Worm (Caenorhabditis elegans) whole organism, L3 larva: Measurements from ENCODE around the gene str-135.

Experiments used
- elt-3 ChIP-seq, 3 experiments: fragments of 150-350 bp in 1 of 3; sonication (generic microtip) in 2 of 3; optimal IDR thresholded peaks; 2 replicates in 2 of 3; 4 replicates in 1 of 3; lab custom pipeline; 2014 to 2017; ENCODE audit warnings: missing biosample characterization in 3 of 3, missing genetic modification characterization in 3 of 3
- fos-1 ChIP-seq: fragments of 150-350 bp; optimal IDR thresholded peaks from 2 replicates; lab custom pipeline; 2014; ENCODE audit warnings: missing biosample characterization, missing genetic modification characterization
- lin-15B ChIP-seq: fragments of 150-350 bp; optimal IDR thresholded peaks from 2 replicates; lab custom pipeline; 2014; ENCODE audit warnings: missing biosample characterization, missing genetic modification characterization
- lin-39 ChIP-seq: fragments of 150-350 bp; optimal IDR thresholded peaks from 2 replicates; lab custom pipeline; 2018; ENCODE audit warnings: missing biosample characterization, missing genetic modification reagents, missing genetic modification characterization
- pha-4 ChIP-seq: fragments of 150-350 bp; optimal IDR thresholded peaks from 2 replicates; lab custom pipeline; 2014; ENCODE audit warnings: missing biosample characterization, missing genetic modification reagents, missing genetic modification characterization
- pqm-1 ChIP-seq: fragments of 150-350 bp; optimal IDR thresholded peaks from 2 replicates; lab custom pipeline; 2017; ENCODE audit warnings: missing biosample characterization, missing genetic modification characterization, inconsistent platforms
- skn-1 ChIP-seq: fragments of 150-350 bp; optimal IDR thresholded peaks from 2 replicates; lab custom pipeline; 2014; ENCODE audit warnings: missing biosample characterization, missing genetic modification characterization

DNA sequence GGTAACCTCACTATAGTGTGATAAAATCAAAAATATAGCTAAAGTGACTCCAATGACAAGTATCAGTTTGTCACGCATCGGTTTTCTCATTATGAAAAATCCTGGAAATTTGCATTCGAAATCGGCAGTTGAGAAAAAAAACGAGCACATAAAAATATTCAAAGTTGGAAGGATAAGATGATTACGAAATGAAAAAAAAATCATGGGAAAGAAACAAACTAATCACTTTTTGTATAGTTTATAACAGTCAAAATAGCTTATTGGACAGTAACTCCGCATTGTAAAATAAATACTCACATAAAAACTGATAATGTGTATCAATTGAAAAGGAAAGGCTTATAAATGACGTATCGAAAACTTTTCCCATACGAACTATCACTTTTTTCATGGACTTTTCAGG, 37.9 kb downstream of the str-135 start, which contains the start of gene C16D9.4:
- no peak for TF ChIP-seq skn-1
- no peak for TF ChIP-seq fos-1 (tag; lab: Kevin White, UChicago)
- no peak for TF ChIP-seq elt-3 (tag; optimal IDR thresholded peaks at IDR 0.05; lab: Kevin White, UChicago)
- no peak for TF ChIP-seq pqm-1
- TF ChIP-seq lin-39 (tag; lab: Kevin White, UChicago), result no peak
- no peak for TF ChIP-seq lin-15B (tag; lab: Kevin White, UChicago)
- no peak for TF ChIP-seq pha-4 (tag; lab: Kevin White, UChicago)
